Worm (Caenorhabditis elegans): Measurements from ENCODE around the gene gen-1.

- TF ChIP-seq fos-1 (tag; optimal IDR thresholded peaks at IDR 0.05): no peak
- no peak for TF ChIP-seq snpc-4 (tag; optimal IDR thresholded peaks at IDR 0.05)
Measured at ce11 chrIII:6216833-6217466, 31.0 kb downstream of the gen-1 start, which contains the start of gene hot-4.
